Worm (Caenorhabditis elegans) whole organism, L4/young adult: ENCODE measurements around the gene adbp-1.

Source experiments
- dao-5 ChIP-seq: sonication (generic microtip); optimal IDR thresholded peaks from 2 replicates; lab custom pipeline; 2016; ENCODE audit warnings: missing genotype, missing genetic modification characterization, moderate library complexity, missing compliant biosample characterization
- him-1 ChIP-seq: sonication (generic microtip); optimal IDR thresholded peaks from 2 replicates; lab custom pipeline; 2016; ENCODE audit warnings: missing genotype, missing genetic modification reagents, missing genetic modification characterization, missing compliant biosample characterization

DNA sequence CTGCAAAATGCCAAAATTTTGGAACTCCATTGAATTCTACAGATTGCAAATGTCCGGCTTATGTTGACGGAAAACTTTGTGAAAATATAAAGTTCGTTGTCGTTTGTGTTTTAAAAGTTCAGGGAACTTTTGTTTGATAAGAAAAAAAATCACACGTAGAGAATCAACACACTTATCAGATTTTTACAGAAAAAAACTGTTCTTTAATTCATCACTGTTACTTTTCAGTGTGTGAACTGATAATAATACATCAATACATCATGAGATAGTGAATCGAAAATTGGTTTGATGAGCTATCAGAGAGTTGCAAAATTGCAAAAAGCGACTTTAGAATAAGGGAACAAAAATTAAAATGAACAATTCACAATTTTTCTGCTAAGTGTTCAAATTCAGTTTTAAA, 25.5 kb upstream of the adbp-1 start:
- TF ChIP-seq him-1 (tag; lab: Kevin White, UChicago) (no peak), dao-5 (no peak)
